Fruit fly (Drosophila melanogaster) ovary, adult (tissue): ENCODE results near the gene CG7519.

Experiments used
- CG17801 ChIP-seq: fragments of 200-800 bp; optimal IDR thresholded peaks from 2 replicates; lab custom pipeline; 2019; ENCODE audit warnings: missing biosample characterization, mild to moderate bottlenecking, missing genetic modification characterization, moderate library complexity; ENCODE audit not compliant: partially characterized antibody

Gene CG7519

DNA sequence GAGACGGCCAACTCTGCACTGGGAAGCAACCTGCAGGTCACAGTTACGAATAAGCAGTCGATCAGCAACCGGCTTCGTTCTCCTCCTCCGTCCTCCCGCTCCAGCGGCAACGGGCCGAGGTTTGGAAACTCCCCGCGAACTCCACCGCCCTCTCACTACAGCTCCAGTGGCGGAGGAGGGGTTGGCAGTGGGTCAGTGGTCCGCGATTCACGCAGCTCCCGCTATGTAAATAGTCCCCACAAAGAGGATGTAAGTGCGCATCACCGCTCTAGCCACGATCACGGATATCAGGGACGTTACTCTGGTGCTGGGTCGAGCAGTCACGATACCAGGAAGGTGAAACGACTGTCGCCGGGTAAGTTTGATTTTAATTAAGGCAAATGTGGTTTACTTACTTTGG is 25.5 kb downstream of the CG7519 start:
- no peak for TF ChIP-seq CG17801

dm6 chr3L:21523059-21523836 is 30.4 kb downstream of the CG7519 start, which contains the start of gene CG7611:
CG7611 (plus strand) TSS chr3L:21523186.
- TF ChIP-seq CG17801 = no peak

DNA sequence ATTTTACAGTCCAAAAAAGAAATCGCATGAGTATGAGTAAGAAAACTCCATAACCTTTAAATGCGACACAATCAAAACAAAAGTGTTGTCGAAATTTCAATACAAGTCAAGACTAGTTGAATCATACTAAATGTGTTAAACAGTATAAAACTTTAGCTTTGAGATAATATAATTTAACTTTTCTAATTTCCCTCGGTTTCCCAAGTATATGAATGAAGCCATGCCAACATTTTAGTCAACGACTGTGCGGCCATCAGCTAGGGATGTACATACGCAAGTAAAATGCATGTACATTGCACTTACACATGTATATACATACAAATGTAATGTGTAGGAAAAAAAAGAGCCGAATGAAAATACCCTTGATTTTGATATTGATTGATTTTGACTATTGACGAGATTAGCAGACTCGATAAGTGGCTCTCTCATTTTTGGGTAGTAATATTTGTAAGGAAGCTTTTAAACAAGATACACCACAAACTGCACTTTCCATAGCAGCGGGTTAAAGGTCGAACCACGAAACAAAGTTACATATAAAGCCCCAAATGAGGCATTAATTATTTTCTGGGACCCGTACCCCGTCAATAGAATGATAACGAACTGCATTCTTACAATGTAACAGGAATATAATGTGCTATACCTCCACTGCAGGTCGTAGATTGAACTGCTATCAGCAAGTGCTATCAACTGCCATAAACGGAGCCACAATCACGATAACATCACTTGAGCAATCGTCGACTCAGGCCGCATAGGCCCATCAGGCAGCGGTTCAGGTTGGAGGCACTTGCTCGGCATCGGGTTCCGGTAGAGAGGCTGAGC is 31.4 kb downstream of the CG7519 start:
- TF ChIP-seq CG17801 = no peak

DNA sequence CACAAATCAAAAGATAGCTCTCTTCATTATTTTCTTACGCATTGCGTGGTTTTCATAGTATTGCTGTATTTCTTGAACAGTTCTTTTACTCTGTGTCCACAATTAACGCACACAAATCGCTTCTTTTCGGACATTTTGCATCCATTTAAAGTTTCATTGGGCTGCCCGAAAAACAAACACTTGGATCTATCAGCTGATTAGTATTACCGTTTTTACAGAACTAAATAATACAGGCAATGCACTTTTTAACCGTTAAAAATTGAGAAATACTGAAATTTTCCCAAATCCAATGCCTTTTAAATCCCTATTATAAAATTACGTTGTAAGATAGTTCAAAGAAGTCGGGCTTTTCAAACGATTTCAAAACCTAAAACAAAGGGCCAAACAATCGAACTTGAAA is 36.2 kb downstream of the CG7519 start, which contains the start of gene Arv1:
Gene Arv1, minus strand, starts transcription at position 226 of the 400 bp plus-strand sequence.
- TF ChIP-seq CG17801 = no peak

dm6 chr3L:21533270-21533948 is 40.5 kb downstream of the CG7519 start, which contains the start of gene Mkrn1:
Mkrn1 (minus strand) TSS chr3L:21533713.
- TF ChIP-seq CG17801 = peak; percentile 62

DNA sequence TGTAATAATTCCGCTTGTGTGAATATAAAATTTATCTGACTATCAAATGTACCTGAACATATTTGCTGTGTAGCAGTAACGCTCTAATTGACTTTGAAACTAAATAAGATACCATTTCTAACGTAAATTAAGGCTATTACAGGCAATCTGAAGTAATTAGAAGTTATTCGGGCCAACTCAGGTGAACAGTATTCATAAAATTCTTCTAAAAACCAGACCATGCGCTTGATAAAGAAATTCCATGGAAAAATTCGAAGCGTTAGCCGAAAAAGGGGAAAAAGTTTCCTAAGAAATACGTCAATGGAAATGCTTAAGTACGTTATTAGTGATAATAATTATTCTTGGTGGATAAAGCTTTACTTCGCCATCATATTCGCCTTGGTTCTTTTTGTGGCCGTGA is 41.5 kb downstream of the CG7519 start, which contains the start of gene ppk5:
Gene ppk5, plus strand, starts transcription at position 301 of the 400 bp plus-strand sequence.
- no peak for TF ChIP-seq CG17801

- TF ChIP-seq CG17801 = no peak
Observed at dm6 chr3L:21536857-21537256, 44.0 kb downstream of the CG7519 start, which contains the start of gene Rpn10. Rpn10 (plus strand) TSS chr3L:21537000.

DNA sequence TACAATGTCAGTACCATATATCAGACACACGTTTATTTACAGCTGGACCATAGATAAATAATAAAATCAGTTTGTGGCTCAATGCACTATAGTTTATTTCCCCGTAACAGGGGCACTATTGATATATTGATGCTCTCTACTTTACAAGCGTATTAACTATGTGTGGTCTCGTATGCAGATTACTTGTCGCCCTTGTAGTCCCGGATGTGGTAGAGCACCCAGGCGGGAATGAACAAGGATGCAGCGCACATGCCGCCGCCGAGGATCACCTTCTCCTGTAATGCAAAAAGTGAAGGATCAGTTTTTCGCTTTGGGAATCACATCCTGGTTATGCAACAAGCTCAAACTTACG is 46.0 kb downstream of the CG7519 start:
- TF ChIP-seq CG17801 = no peak

DNA sequence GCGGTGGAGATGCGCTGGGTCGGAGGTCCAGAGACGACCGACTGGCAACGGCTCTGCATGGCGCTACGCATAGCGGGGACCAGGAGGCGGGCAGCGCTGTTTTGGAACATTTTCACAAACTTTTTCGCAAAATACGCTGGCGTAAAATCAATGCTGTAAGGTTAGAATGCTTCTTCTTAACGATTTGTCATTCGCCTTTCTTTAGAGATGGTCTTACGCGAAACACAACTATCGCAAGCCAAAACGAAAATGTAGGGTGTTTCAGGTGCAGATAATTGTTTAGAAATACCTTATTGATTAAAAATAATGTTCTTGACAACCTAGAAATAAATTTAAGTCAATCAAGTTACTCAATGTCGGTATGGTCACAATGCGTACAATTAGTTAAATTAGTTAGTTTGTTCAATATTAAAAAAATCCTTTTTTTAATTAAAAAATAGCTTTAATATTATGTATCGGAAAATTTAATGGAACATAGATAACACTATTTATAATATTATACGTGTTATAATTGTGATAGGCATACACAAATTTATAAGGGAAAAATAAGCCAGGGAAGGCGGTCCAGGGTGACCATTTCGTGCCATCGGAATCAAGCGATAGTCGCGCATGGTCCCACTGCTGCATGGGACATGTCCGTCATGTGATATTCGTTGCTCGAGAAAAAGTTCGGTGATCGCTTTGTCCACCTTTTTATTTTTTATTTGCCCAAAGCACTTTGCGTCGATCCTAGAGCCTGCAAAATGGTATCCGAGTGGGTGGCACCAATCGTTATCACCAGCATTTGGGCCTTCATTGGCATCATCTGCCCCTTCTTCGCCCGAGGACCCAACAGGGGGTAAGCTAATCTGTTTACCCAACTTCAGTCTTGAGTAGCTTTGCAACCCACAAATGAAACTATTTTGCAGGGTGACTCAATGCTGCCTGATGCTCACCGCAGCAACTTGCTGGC is 46.6 kb downstream of the CG7519 start, which contains the start of the genes COX8 and VhaM9.7-b:
Gene COX8, minus strand, starts transcription at position 203 of the 952 bp plus-strand sequence.
Gene VhaM9.7-b, plus strand, starts transcription at position 618 of the 952 bp plus-strand sequence.
- TF ChIP-seq CG17801 = peak; percentile 33

dm6 chr3L:21542059-21542458 is 49.2 kb downstream of the CG7519 start, which contains the start of gene CG33290:
CG33290 (plus strand) TSS chr3L:21542359.
- TF ChIP-seq CG17801 = no peak
